Worm (Caenorhabditis elegans) whole organism, L1 larva: Measurements from ENCODE around the gene Y71H2AM.29.

ENCODE experiments used
- C04F5.9 ChIP-seq: sonication (generic microtip); optimal IDR thresholded peaks from 2 replicates; lab custom pipeline; 2016; ENCODE audit warnings: missing genetic modification characterization, missing compliant biosample characterization
- C16A3.4 ChIP-seq: fragments of 150-350 bp; optimal IDR thresholded peaks from 2 replicates; lab custom pipeline; 2014; ENCODE audit warnings: missing biosample characterization, missing genetic modification characterization
- C34B4.2 ChIP-seq: sonication (generic microtip); optimal IDR thresholded peaks from 2 replicates; lab custom pipeline; 2017; ENCODE audit warnings: mild to moderate bottlenecking, missing genetic modification characterization, missing compliant biosample characterization
- F16B12.6 ChIP-seq: fragments of 150-350 bp; optimal IDR thresholded peaks from 2 replicates; lab custom pipeline; 2014; ENCODE audit warnings: missing biosample characterization, missing genetic modification characterization
- blmp-1 ChIP-seq: fragments of 150-350 bp; optimal IDR thresholded peaks from 2 replicates; lab custom pipeline; 2014; ENCODE audit warnings: missing biosample characterization, missing genetic modification characterization
- ceh-63 ChIP-seq: fragments of 200-800 bp; sonication (Bioruptor generic); optimal IDR thresholded peaks from 2 replicates; lab custom pipeline; 2018; ENCODE audit warnings: mild to moderate bottlenecking, missing genetic modification characterization, missing compliant biosample characterization
- ces-1 ChIP-seq: fragments of 150-350 bp; optimal IDR thresholded peaks from 2 replicates; lab custom pipeline; 2014; ENCODE audit warnings: missing biosample characterization, missing genetic modification reagents, missing genetic modification characterization
- dpl-1 ChIP-seq, 3 experiments: fragments of 150-350 bp in 2 of 3; sonication (generic microtip) in 1 of 3; optimal IDR thresholded peaks; 2 replicates each; lab custom pipeline; 2014 to 2017; ENCODE audit warnings: missing biosample characterization in 3 of 3, missing genetic modification characterization in 3 of 3, missing genetic modification reagents in 3 of 3
- dsc-1 ChIP-seq: sonication (generic microtip); optimal IDR thresholded peaks from 2 replicates; lab custom pipeline; 2016; ENCODE audit warnings: mild to moderate bottlenecking, missing genetic modification characterization, missing compliant biosample characterization
- efl-1 ChIP-seq, 4 experiments: fragments of 150-350 bp; optimal IDR thresholded peaks in 3 of 4; peaks in 1 of 4; 1 replicate in 1 of 4; 2 replicates in 3 of 4; lab custom pipeline; 2014; ENCODE audit warnings: missing biosample characterization in 2 of 4, missing genetic modification characterization in 2 of 4, missing genetic modification reagents in 2 of 4
- efl-3 ChIP-seq: fragments of 200-800 bp; sonication (Bioruptor generic); optimal IDR thresholded peaks from 2 replicates; lab custom pipeline; 2018; ENCODE audit warnings: mild to moderate bottlenecking, missing genetic modification characterization, missing compliant biosample characterization
- egl-13 ChIP-seq: sonication (generic microtip); optimal IDR thresholded peaks from 2 replicates; lab custom pipeline; 2016; ENCODE audit warnings: missing genotype, missing genetic modification reagents, missing genetic modification characterization, missing compliant biosample characterization
- fkh-10 ChIP-seq: sonication (generic microtip); optimal IDR thresholded peaks from 2 replicates; lab custom pipeline; 2017; ENCODE audit warnings: missing biosample characterization, missing genetic modification reagents, missing genetic modification characterization
- fkh-4 ChIP-seq: sonication (generic microtip); optimal IDR thresholded peaks from 2 replicates; lab custom pipeline; 2016; ENCODE audit warnings: missing compliant biosample characterization, missing genetic modification characterization, borderline replicate concordance
- irx-1 ChIP-seq: sonication (generic microtip); optimal IDR thresholded peaks from 2 replicates; lab custom pipeline; 2016; ENCODE audit warnings: missing genetic modification characterization, missing compliant biosample characterization
- lin-39 ChIP-seq: fragments of 150-350 bp; optimal IDR thresholded peaks from 2 replicates; lab custom pipeline; 2014; ENCODE audit warnings: missing biosample characterization, missing genetic modification reagents, missing genetic modification characterization
- lir-3 ChIP-seq: sonication (generic microtip); optimal IDR thresholded peaks from 2 replicates; lab custom pipeline; 2016; ENCODE audit warnings: mild to moderate bottlenecking, missing genetic modification characterization, moderate library complexity, missing compliant biosample characterization; ENCODE audit not compliant: poor library complexity
- mdl-1 ChIP-seq, 2 experiments: fragments of 150-350 bp; optimal IDR thresholded peaks; 2 replicates each; lab custom pipeline; 2014 to 2017; ENCODE audit warnings: missing biosample characterization in 2 of 2, missing genetic modification characterization in 2 of 2, inconsistent platforms in 1 of 2
- nhr-11 ChIP-seq: fragments of 150-350 bp; optimal IDR thresholded peaks from 2 replicates; lab custom pipeline; 2014; ENCODE audit warnings: missing biosample characterization, missing genetic modification characterization
- nhr-12 ChIP-seq: sonication (generic microtip); optimal IDR thresholded peaks from 2 replicates; lab custom pipeline; 2017; ENCODE audit warnings: missing biosample characterization, missing genetic modification characterization
- nhr-19 ChIP-seq: fragments of 200-800 bp; sonication (Bioruptor generic); conservative IDR thresholded peaks from 2 replicates; pipeline ENCODE4 v1.3.6; 2022; ENCODE audit warnings: missing genetic modification characterization, missing compliant biosample characterization
- nhr-71 ChIP-seq: sonication (generic microtip); optimal IDR thresholded peaks from 2 replicates; lab custom pipeline; 2016; ENCODE audit warnings: mild to moderate bottlenecking, missing genetic modification characterization, moderate library complexity, missing compliant biosample characterization
- nhr-76 ChIP-seq: sonication (generic microtip); optimal IDR thresholded peaks from 2 replicates; lab custom pipeline; 2017; ENCODE audit warnings: missing biosample characterization, missing genetic modification characterization
- nhr-84 ChIP-seq: sonication (generic microtip); optimal IDR thresholded peaks from 2 replicates; lab custom pipeline; 2017; ENCODE audit warnings: missing biosample characterization, missing genetic modification characterization
- nhr-85 ChIP-seq: sonication (generic microtip); peaks from one replicate; lab custom pipeline; 2016; ENCODE audit warnings: missing genetic modification characterization, inconsistent platforms, missing compliant biosample characterization
- pag-3 ChIP-seq: sonication (generic microtip); optimal IDR thresholded peaks from 2 replicates; lab custom pipeline; 2017; ENCODE audit warnings: missing genetic modification characterization, mild to moderate bottlenecking, missing compliant biosample characterization, antibody characterized with exemption, borderline replicate concordance; ENCODE audit not compliant: insufficient read depth
- pax-3 ChIP-seq: fragments of 200-800 bp; sonication (Bioruptor generic); optimal IDR thresholded peaks from 2 replicates; lab custom pipeline; 2018; ENCODE audit warnings: mild to moderate bottlenecking, missing genetic modification characterization, moderate library complexity, missing compliant biosample characterization
- pqm-1 ChIP-seq: sonication (generic microtip); optimal IDR thresholded peaks from 3 replicates; lab custom pipeline; 2017; ENCODE audit warnings: missing biosample characterization, missing genetic modification characterization
- skn-1 ChIP-seq: fragments of 150-350 bp; optimal IDR thresholded peaks from 2 replicates; lab custom pipeline; 2014; ENCODE audit warnings: missing biosample characterization, missing genetic modification characterization
- snpc-4 ChIP-seq: fragments of 150-350 bp; optimal IDR thresholded peaks from 2 replicates; lab custom pipeline; 2014; ENCODE audit warnings: missing biosample characterization, missing genetic modification characterization
- snu-23 ChIP-seq: sonication (generic microtip); optimal IDR thresholded peaks from 2 replicates; lab custom pipeline; 2016; ENCODE audit warnings: missing genetic modification characterization, missing compliant biosample characterization
- sox-4 ChIP-seq: sonication (generic microtip); optimal IDR thresholded peaks from 2 replicates; lab custom pipeline; 2016; ENCODE audit warnings: missing genetic modification characterization, missing compliant biosample characterization
- sup-37 ChIP-seq: fragments of 200-800 bp; sonication (Bioruptor generic); optimal IDR thresholded peaks from 2 replicates; lab custom pipeline; 2018; ENCODE audit warnings: mild to moderate bottlenecking, missing genetic modification characterization, missing compliant biosample characterization
- tlp-1 ChIP-seq: fragments of 150-350 bp; optimal IDR thresholded peaks from 2 replicates; lab custom pipeline; 2014; ENCODE audit warnings: missing biosample characterization, missing genetic modification characterization
- xbp-1 ChIP-seq: sonication (generic microtip); optimal IDR thresholded peaks from 2 replicates; lab custom pipeline; 2016; ENCODE audit warnings: missing genetic modification characterization, missing compliant biosample characterization
- zip-4 ChIP-seq: fragments of 200-800 bp; sonication (Bioruptor generic); optimal IDR thresholded peaks from 2 replicates; lab custom pipeline; 2018; ENCODE audit warnings: mild to moderate bottlenecking, missing genetic modification characterization, moderate library complexity, missing compliant biosample characterization
- ztf-11 ChIP-seq, 2 experiments: sonication (generic microtip); optimal IDR thresholded peaks; 2 replicates each; lab custom pipeline; 2016 to 2017; ENCODE audit warnings: missing genetic modification characterization in 2 of 2, missing biosample characterization in 1 of 2, missing compliant biosample characterization in 1 of 2

Gene Y71H2AM.29

DNA sequence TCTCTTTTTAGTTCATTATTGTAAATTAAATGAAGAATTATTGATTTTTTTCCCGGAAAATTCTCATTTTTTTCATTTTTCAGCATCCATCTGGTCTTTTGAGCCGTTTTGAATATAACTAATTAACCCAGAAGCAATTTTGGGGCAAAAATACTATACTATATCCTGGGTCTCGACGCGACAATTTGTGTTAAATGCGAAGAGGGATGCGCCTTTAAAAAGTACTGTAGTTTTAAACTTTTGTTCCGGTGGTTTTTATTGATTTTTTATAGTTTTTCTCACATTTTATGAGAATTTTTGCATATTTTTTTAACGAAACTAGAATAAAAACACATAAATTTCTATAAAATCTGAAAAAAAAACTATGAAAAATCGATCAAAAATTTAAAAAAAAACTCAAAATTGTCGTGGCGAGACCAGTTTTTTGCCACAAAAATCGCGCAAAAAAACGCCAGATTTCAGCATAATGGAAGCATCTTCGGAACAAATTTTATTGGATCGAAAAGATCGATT lies 44.5 kb upstream of the Y71H2AM.29 start, which contains the start of gene tbcc-1:
TSS of gene tbcc-1 (plus strand) at position 463 of the 513 bp plus-strand sequence.
- TF ChIP-seq ztf-11 (tag; optimal IDR thresholded peaks at IDR 0.05; lab: Kevin White, UChicago) (no peak), xbp-1 (tag; lab: Kevin White, UChicago) (no peak), skn-1 (tag; lab: Kevin White, UChicago) (no peak), mdl-1 (tag; optimal IDR thresholded peaks at IDR 0.05; lab: Kevin White, UChicago) (no peak), dsc-1 (tag; lab: Kevin White, UChicago) (no peak), C04F5.9 (tag; lab: Kevin White, UChicago) (no peak)

DNA sequence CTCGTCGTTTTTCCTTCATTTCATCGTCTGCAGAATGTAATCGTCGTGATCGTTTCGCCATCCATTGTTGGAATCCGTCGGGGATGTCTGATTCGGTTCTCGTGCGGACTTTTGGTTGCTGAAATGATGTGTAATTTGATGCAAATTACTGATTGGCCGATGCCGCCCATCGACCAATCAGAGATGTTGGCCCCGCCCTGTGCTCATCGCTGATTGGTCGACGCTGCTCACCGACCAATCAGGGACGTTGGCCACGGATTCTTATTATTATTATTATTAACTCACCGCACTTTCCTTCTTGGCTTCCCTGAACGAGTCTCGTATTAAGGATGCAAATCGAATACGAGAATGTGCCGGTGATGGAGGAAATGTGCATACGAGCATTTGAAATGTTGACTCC lies 38.5 kb upstream of the Y71H2AM.29 start:
- TF ChIP-seq tlp-1 (tag; lab: Kevin White, UChicago) (no peak), ces-1 (GFP tag; lab: Kevin White, UChicago) (no peak), egl-13 (tag; lab: Kevin White, UChicago) (no peak), skn-1 (tag; lab: Kevin White, UChicago) (no peak), lir-3 (no peak), snu-23 (GFP tag; lab: Kevin White, UChicago) (no peak), nhr-85 (tag; lab: Kevin White, UChicago) (no peak), fkh-4 (no peak), blmp-1 (tag; lab: Kevin White, UChicago) (no peak), pqm-1 (tag; lab: Kevin White, UChicago) (no peak), efl-3 (GFP tag; lab: Kevin White, UChicago) (no peak), nhr-71 (tag; lab: Kevin White, UChicago) (no peak), zip-4 (no peak), irx-1 (no peak), nhr-76 (tag; lab: Kevin White, UChicago) (no peak), sup-37 (GFP tag; lab: Kevin White, UChicago) (no peak), pax-3 (tag; lab: Kevin White, UChicago) (no peak), nhr-11 (tag; lab: Kevin White, UChicago) (no peak), nhr-12 (tag; lab: Kevin White, UChicago) (no peak)

ce11 chrIII:2795442-2796023 lies 37.0 kb upstream of the Y71H2AM.29 start:
- TF ChIP-seq tlp-1 (tag; lab: Kevin White, UChicago) = no peak
- TF ChIP-seq F16B12.6 (tag; lab: Kevin White, UChicago) = no peak
- TF ChIP-seq C34B4.2 (tag; lab: Kevin White, UChicago) = no peak
- TF ChIP-seq lin-39 = no peak
- no peak for TF ChIP-seq pag-3 (tag; lab: Kevin White, UChicago)
- peak; percentile 6 for TF ChIP-seq snpc-4 (tag; lab: Kevin White, UChicago)
- TF ChIP-seq nhr-19 (GFP tag; lab: Robert Waterston, UW) = peak; percentile 20; the same call in 1 of the 2 replicates
- no peak for TF ChIP-seq efl-1 (optimal IDR thresholded peaks at IDR 0.05; lab: Kevin White, UChicago)
- no peak for TF ChIP-seq efl-1 (GFP tag; optimal IDR thresholded peaks at IDR 0.05 in 1 of 2; lab: Kevin White, UChicago)
- TF ChIP-seq nhr-84 (tag; lab: Kevin White, UChicago) = no peak
- TF ChIP-seq C16A3.4 (tag; lab: Kevin White, UChicago) = no peak
- no peak for TF ChIP-seq dpl-1 (GFP tag; optimal IDR thresholded peaks at IDR 0.05; lab: Kevin White, UChicago)
- TF ChIP-seq sox-4 (tag; lab: Kevin White, UChicago) = no peak
- TF ChIP-seq ceh-63 (GFP tag; lab: Kevin White, UChicago) = no peak
- no peak for TF ChIP-seq fkh-10 (GFP tag; lab: Kevin White, UChicago)
